Worm (Caenorhabditis elegans): Measurements from ENCODE around the gene aexr-2.

Gene aexr-2

ce11 chrX:6631437-6631836, at the start of gene aexr-2:
Gene aexr-2 (minus strand): TSS chrX:6631537.
- TF ChIP-seq flt-1 (GFP tag; IDR thresholded peaks at IDR 0.05): no peak
- no peak for TF ChIP-seq ztf-29 (GFP tag; IDR thresholded peaks at IDR 0.05)
- no peak for TF ChIP-seq med-1 (GFP tag; optimal IDR thresholded peaks at IDR 0.05; ENCODE audit: insufficient read depth)
- no peak for TF ChIP-seq ztf-23 (GFP tag; IDR thresholded peaks at IDR 0.05)
- TF ChIP-seq ref-1 (GFP tag; conservative IDR thresholded peaks at IDR 0.05): no peak
- TF ChIP-seq tab-1 (GFP tag; IDR thresholded peaks at IDR 0.05): no peak

ce11 chrX:6674333-6674919, 43.1 kb upstream of the aexr-2 start, which contains the start of gene F38B6.4:
Gene F38B6.4 (plus strand): TSS chrX:6674869.
- TF ChIP-seq ref-1 (GFP tag; conservative IDR thresholded peaks at IDR 0.05) (no peak), cog-1 (tag; optimal IDR thresholded peaks at IDR 0.05) (no peak), T22C8.4 (GFP tag; IDR thresholded peaks at IDR 0.05) (no peak), tab-1 (GFP tag; IDR thresholded peaks at IDR 0.05) (no peak), klf-2 (GFP tag; conservative IDR thresholded peaks at IDR 0.05) (no peak), ztf-29 (GFP tag; IDR thresholded peaks at IDR 0.05) (no peak), flt-1 (GFP tag; IDR thresholded peaks at IDR 0.05) (no peak), ztf-23 (GFP tag; IDR thresholded peaks at IDR 0.05) (no peak), med-1 (GFP tag; optimal IDR thresholded peaks at IDR 0.05; ENCODE audit: insufficient read depth) (no peak)

DNA sequence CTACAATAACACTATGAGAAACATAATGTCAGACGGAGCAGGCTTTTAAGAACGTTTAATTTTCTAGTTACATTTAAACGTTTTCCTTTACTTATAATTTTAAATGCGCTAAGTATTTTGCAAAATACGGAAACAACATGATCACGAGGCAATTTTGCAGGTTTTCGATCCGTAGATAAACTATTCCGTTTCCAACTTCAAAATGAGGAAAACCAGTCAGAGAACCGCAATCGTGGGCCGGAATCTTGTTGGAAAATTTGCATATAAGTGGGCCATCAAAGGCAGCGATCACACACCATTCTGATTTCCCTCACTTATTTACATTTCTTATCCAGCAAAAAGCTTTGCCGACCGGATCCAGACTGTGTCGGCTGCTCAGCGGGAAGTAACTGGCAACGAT, 41.2 kb upstream of the aexr-2 start, which contains the start of gene col-172:
TSS of gene col-172 (plus strand) at position 301 of the 400 bp plus-strand sequence.
- TF ChIP-seq T22C8.4 (GFP tag; IDR thresholded peaks at IDR 0.05): no peak

ce11 chrX:6671717-6672116, 40.4 kb upstream of the aexr-2 start:
- no peak for TF ChIP-seq tab-1 (GFP tag; IDR thresholded peaks at IDR 0.05)
- TF ChIP-seq klf-2 (GFP tag; conservative IDR thresholded peaks at IDR 0.05): no peak
- no peak for TF ChIP-seq flt-1 (GFP tag; IDR thresholded peaks at IDR 0.05)
- no peak for TF ChIP-seq T22C8.4 (GFP tag; IDR thresholded peaks at IDR 0.05)
- TF ChIP-seq med-1 (GFP tag; optimal IDR thresholded peaks at IDR 0.05; ENCODE audit: insufficient read depth): no peak
- no peak for TF ChIP-seq ztf-29 (GFP tag; IDR thresholded peaks at IDR 0.05)
- no peak for TF ChIP-seq cog-1 (tag; optimal IDR thresholded peaks at IDR 0.05)
- no peak for TF ChIP-seq ztf-23 (GFP tag; IDR thresholded peaks at IDR 0.05)
- no peak for TF ChIP-seq ref-1 (GFP tag; conservative IDR thresholded peaks at IDR 0.05)

DNA sequence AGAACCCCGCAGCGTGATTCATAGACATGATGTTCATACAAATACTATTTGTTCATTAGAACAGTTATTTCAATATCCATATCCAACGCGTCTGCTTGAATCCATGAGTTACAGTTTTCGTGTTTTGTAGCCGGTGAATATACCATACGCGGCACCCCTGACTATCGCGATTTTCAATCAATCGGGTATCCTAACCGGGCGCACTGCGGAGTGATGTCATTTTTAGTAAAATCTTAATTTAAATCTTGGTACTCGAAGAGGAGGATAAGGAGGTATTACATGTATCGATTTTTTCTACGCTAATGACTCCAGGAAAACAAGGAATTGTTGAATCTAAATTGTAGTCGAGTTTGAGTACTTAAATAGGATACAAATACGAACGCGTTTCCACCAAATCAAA, 38.0 kb upstream of the aexr-2 start:
- TF ChIP-seq med-1 (GFP tag; optimal IDR thresholded peaks at IDR 0.05; ENCODE audit: insufficient read depth) (no peak), ztf-29 (GFP tag; IDR thresholded peaks at IDR 0.05) (no peak), ztf-23 (GFP tag; IDR thresholded peaks at IDR 0.05) (no peak), flt-1 (GFP tag; IDR thresholded peaks at IDR 0.05) (no peak), T22C8.4 (GFP tag; IDR thresholded peaks at IDR 0.05) (no peak), cog-1 (tag; optimal IDR thresholded peaks at IDR 0.05) (no peak)

- TF ChIP-seq ref-1 (GFP tag; conservative IDR thresholded peaks at IDR 0.05) (no peak), klf-2 (GFP tag; conservative IDR thresholded peaks at IDR 0.05) (no peak), ztf-29 (GFP tag; IDR thresholded peaks at IDR 0.05) (no peak), ztf-23 (GFP tag; IDR thresholded peaks at IDR 0.05) (no peak), T22C8.4 (GFP tag; IDR thresholded peaks at IDR 0.05) (no peak), tab-1 (GFP tag; IDR thresholded peaks at IDR 0.05) (no peak), cog-1 (tag; optimal IDR thresholded peaks at IDR 0.05) (no peak), flt-1 (GFP tag; IDR thresholded peaks at IDR 0.05) (no peak), med-1 (GFP tag; optimal IDR thresholded peaks at IDR 0.05; ENCODE audit: insufficient read depth) (no peak)
Measured at ce11 chrX:6668911-6669310, 37.6 kb upstream of the aexr-2 start, which contains the start of gene nhr-137. Gene nhr-137 (minus strand): TSS chrX:6669011.

DNA sequence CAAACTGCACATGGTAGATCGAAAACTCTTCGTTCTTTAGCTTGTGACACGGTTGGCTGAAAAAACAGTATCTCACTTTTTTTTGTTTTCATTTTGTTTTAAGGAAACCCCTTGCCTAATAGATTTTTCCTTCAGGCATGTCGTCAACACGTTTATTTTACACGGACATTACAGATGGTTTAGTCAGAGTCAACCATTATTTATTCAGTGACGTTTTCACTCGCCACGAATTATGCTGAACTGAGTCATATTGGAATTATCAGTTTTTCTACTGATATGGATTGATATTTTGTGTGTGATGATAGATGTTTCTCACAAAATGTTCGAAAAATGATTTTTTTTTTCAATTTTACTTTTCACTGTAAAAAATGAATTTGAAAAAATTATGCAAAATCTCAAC, 36.1 kb upstream of the aexr-2 start:
- TF ChIP-seq med-1 (GFP tag; optimal IDR thresholded peaks at IDR 0.05; ENCODE audit: insufficient read depth) (no peak), cog-1 (tag; optimal IDR thresholded peaks at IDR 0.05) (no peak), tab-1 (GFP tag; IDR thresholded peaks at IDR 0.05) (no peak), klf-2 (GFP tag; conservative IDR thresholded peaks at IDR 0.05) (no peak), ztf-29 (GFP tag; IDR thresholded peaks at IDR 0.05) (no peak), T22C8.4 (GFP tag; IDR thresholded peaks at IDR 0.05) (no peak), flt-1 (GFP tag; IDR thresholded peaks at IDR 0.05) (no peak), ref-1 (GFP tag; conservative IDR thresholded peaks at IDR 0.05) (no peak), ztf-23 (GFP tag; IDR thresholded peaks at IDR 0.05) (no peak)

DNA sequence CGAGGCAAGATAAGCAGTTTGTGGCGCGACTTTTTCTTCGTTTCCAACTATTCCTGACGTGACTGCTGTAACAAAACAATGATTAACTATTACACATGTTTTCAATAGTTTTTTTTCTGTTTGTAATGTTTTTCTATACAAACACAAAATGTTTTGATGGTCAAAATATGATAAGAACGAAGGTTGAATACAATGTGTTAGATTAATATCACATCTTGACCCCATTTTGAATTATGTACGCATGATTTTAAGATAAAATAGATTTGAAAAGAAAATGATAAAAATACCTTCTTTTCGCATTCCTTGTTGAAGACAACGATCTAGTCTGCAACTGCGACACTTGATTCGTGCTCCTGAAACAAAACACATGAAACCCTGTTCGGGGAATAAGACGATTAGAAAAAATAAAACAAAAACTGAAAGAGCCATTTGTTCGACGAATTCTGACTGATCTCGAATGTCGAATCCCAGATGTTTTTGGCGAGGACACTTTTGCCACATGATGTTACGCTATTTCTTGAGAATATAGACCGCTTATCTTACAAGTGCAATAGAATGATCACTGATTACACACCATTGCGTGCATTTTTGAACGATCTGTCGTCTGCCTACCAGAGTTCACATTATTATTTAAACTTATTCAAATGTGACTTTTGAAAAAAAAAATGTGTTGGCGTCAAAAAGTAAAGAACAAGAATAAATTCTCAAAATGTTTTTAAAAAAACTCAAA, 34.0 kb upstream of the aexr-2 start:
- TF ChIP-seq T22C8.4 (GFP tag; IDR thresholded peaks at IDR 0.05) (no peak), flt-1 (GFP tag; IDR thresholded peaks at IDR 0.05) (no peak)

- TF ChIP-seq T22C8.4 (GFP tag; IDR thresholded peaks at IDR 0.05) (no peak), ref-1 (GFP tag; conservative IDR thresholded peaks at IDR 0.05) (no peak), cog-1 (tag; optimal IDR thresholded peaks at IDR 0.05) (no peak), med-1 (GFP tag; optimal IDR thresholded peaks at IDR 0.05; ENCODE audit: insufficient read depth) (no peak), flt-1 (GFP tag; IDR thresholded peaks at IDR 0.05) (no peak), ztf-29 (GFP tag; IDR thresholded peaks at IDR 0.05) (no peak), ztf-23 (GFP tag; IDR thresholded peaks at IDR 0.05) (no peak), klf-2 (GFP tag; conservative IDR thresholded peaks at IDR 0.05) (no peak)
Measured at ce11 chrX:6663780-6664437, 32.6 kb upstream of the aexr-2 start.

- no peak for TF ChIP-seq tab-1 (GFP tag; IDR thresholded peaks at IDR 0.05)
- no peak for TF ChIP-seq ztf-29 (GFP tag; IDR thresholded peaks at IDR 0.05)
- no peak for TF ChIP-seq cog-1 (tag; optimal IDR thresholded peaks at IDR 0.05)
- no peak for TF ChIP-seq med-1 (GFP tag; optimal IDR thresholded peaks at IDR 0.05; ENCODE audit: insufficient read depth)
- TF ChIP-seq ref-1 (GFP tag; conservative IDR thresholded peaks at IDR 0.05): no peak
- TF ChIP-seq klf-2 (GFP tag; conservative IDR thresholded peaks at IDR 0.05): no peak
- no peak for TF ChIP-seq flt-1 (GFP tag; IDR thresholded peaks at IDR 0.05)
- no peak for TF ChIP-seq ztf-23 (GFP tag; IDR thresholded peaks at IDR 0.05)
Measured at ce11 chrX:6662267-6662666, 30.9 kb upstream of the aexr-2 start.
